Fruit fly (Drosophila melanogaster): Measurements from ENCODE around the gene CG32756.
A peak's percentile ranks its signal among the peaks of the same experiment; 100 is the strongest.

The CG32756 gene

dm6 chrX:5980883-5981282 is 35.4 kb downstream of the CG32756 start (continued):
- TF ChIP-seq CG11696 (GFP tag; IDR thresholded peaks at IDR 0.05) (peak; percentile 95), CG6765 (GFP tag; optimal IDR thresholded peaks at IDR 0.05) (peak; percentile 55), jigr1 (GFP tag; IDR thresholded peaks at IDR 0.05) (peak; percentile 32; the same call in 1 of the 3 replicates), CG30431 (GFP tag; optimal IDR thresholded peaks at IDR 0.05) (no peak), Hmr (GFP tag; optimal IDR thresholded peaks at IDR 0.05) (peak; percentile 82), Lhr (GFP tag; optimal IDR thresholded peaks at IDR 0.05) (no peak), CG12071 (GFP tag; optimal IDR thresholded peaks at IDR 0.05) (peak; percentile 78), maf-S (GFP tag; optimal IDR thresholded peaks at IDR 0.05) (peak; percentile 29), lbe (GFP tag; optimal IDR thresholded peaks at IDR 0.05) (peak; percentile 77), Nf-YA (GFP tag; IDR thresholded peaks at IDR 0.05) (peak; percentile 39; the same call in 1 of the 2 replicates), nerfin-2 (GFP tag; IDR thresholded peaks at IDR 0.05; ENCODE audit: partially characterized antibody) (no peak), Oli (tag; optimal IDR thresholded peaks at IDR 0.05) (peak; percentile 75), ERR (GFP tag; optimal IDR thresholded peaks at IDR 0.05) (peak; percentile 38), trem (tag; optimal IDR thresholded peaks at IDR 0.05) (peak; percentile 1), CG34376 (GFP tag; optimal IDR thresholded peaks at IDR 0.05) (peak; percentile 73), Antp (GFP tag; optimal IDR thresholded peaks at IDR 0.05) (peak; percentile 43), ftz-f1 (GFP tag; optimal IDR thresholded peaks at IDR 0.05) (no peak), Dll (GFP tag; IDR thresholded peaks at IDR 0.05; ENCODE audit: partially characterized antibody) (no peak), CG10147 (GFP tag; optimal IDR thresholded peaks at IDR 0.05) (peak; percentile 68), dati (GFP tag; IDR thresholded peaks at IDR 0.05) (peak; percentile 70; the same call in 1 of the 2 replicates), gce (GFP tag; IDR thresholded peaks at IDR 0.05) (peak; percentile 38; the same call in 1 of the 3 replicates), vvl (GFP tag; IDR thresholded peaks at IDR 0.05) (peak; percentile 89), crp (GFP tag; optimal IDR thresholded peaks at IDR 0.05) (no peak), yki (optimal IDR thresholded peaks at IDR 0.05) (no peak), h (optimal IDR thresholded peaks at IDR 0.05) (no peak), Poxn (GFP tag; IDR thresholded peaks at IDR 0.05) (peak; percentile 58; the same call in 1 of the 2 replicates), Six4 (GFP tag; optimal IDR thresholded peaks at IDR 0.05) (peak; percentile 34), mam (GFP tag; optimal IDR thresholded peaks at IDR 0.05) (peak; percentile 77), Hr3 (GFP tag; optimal IDR thresholded peaks at IDR 0.05) (peak; percentile 52), amos (GFP tag; IDR thresholded peaks at IDR 0.05; ENCODE audit: partially characterized antibody) (no peak), Kr (GFP tag; optimal IDR thresholded peaks at IDR 0.05) (no peak), stwl (tag; optimal IDR thresholded peaks at IDR 0.05) (no peak), ems (GFP tag; optimal IDR thresholded peaks at IDR 0.05) (peak; percentile 58), Fer3 (tag; optimal IDR thresholded peaks at IDR 0.05) (peak; percentile 79), klu (GFP tag; IDR thresholded peaks at IDR 0.05) (peak; percentile 65; the same call in 1 of the 2 replicates), Oaz (GFP tag; IDR thresholded peaks at IDR 0.05) (peak; percentile 46; the same call in 1 of the 2 replicates), dmrt11E (tag; optimal IDR thresholded peaks at IDR 0.05) (peak; percentile 5), gsb-n (tag; optimal IDR thresholded peaks at IDR 0.05) (peak; percentile 53), ewg (GFP tag; optimal IDR thresholded peaks at IDR 0.05) (peak; percentile 44), HmgZ (tag; optimal IDR thresholded peaks at IDR 0.05) (peak; percentile 83), Sin3A (optimal IDR thresholded peaks at IDR 0.05) (no peak), E2f2 (GFP tag; IDR thresholded peaks at IDR 0.05) (peak; percentile 55), ind (GFP tag; optimal IDR thresholded peaks at IDR 0.05) (peak; percentile 78), CG17328 (GFP tag; IDR thresholded peaks at IDR 0.05) (peak; percentile 77), Bdp1 (GFP tag; optimal IDR thresholded peaks at IDR 0.05) (no peak), unc-4 (GFP tag; IDR thresholded peaks at IDR 0.05; ENCODE audit: partially characterized antibody) (no peak), CG3838 (GFP tag; optimal IDR thresholded peaks at IDR 0.05) (no peak), fd96Cb (tag; optimal IDR thresholded peaks at IDR 0.05) (peak; percentile 58), lilli (GFP tag; optimal IDR thresholded peaks at IDR 0.05) (peak; percentile 77), tll (GFP tag; optimal IDR thresholded peaks at IDR 0.05) (no peak), MBD-R2 (GFP tag; IDR thresholded peaks at IDR 0.05) (peak; percentile 73; the same call in 1 of the 2 replicates)
